Worm (Caenorhabditis elegans) whole organism, L1 larva: ENCODE data around the gene K01F9.2.

Experiments used
- C34B4.2 ChIP-seq: sonication (generic microtip); optimal IDR thresholded peaks from 2 replicates; lab custom pipeline; 2017; ENCODE audit warnings: mild to moderate bottlenecking, missing genetic modification characterization, missing compliant biosample characterization
- F16B12.6 ChIP-seq: fragments of 150-350 bp; optimal IDR thresholded peaks from 2 replicates; lab custom pipeline; 2014; ENCODE audit warnings: missing biosample characterization, missing genetic modification characterization
- Y116A8C.19 ChIP-seq: sonication (generic microtip); optimal IDR thresholded peaks from 2 replicates; lab custom pipeline; 2016; ENCODE audit warnings: missing compliant biosample characterization, missing genetic modification characterization, borderline replicate concordance
- ama-1 ChIP-seq: fragments of 150-350 bp; optimal IDR thresholded peaks from 2 replicates; lab custom pipeline; 2014
- blmp-1 ChIP-seq: fragments of 150-350 bp; optimal IDR thresholded peaks from 2 replicates; lab custom pipeline; 2014; ENCODE audit warnings: missing biosample characterization, missing genetic modification characterization
- ceh-63 ChIP-seq: fragments of 200-800 bp; sonication (Bioruptor generic); optimal IDR thresholded peaks from 2 replicates; lab custom pipeline; 2018; ENCODE audit warnings: mild to moderate bottlenecking, missing genetic modification characterization, missing compliant biosample characterization
- ceh-82 ChIP-seq, 3 experiments: fragments of 150-350 bp in 1 of 3; sonication (generic microtip) in 2 of 3; optimal IDR thresholded peaks; 2 replicates each; lab custom pipeline; 2014 to 2017; ENCODE audit warnings: missing biosample characterization in 3 of 3, missing genetic modification characterization in 3 of 3
- ces-1 ChIP-seq: fragments of 150-350 bp; optimal IDR thresholded peaks from 2 replicates; lab custom pipeline; 2014; ENCODE audit warnings: missing biosample characterization, missing genetic modification reagents, missing genetic modification characterization
- dsc-1 ChIP-seq: sonication (generic microtip); optimal IDR thresholded peaks from 2 replicates; lab custom pipeline; 2016; ENCODE audit warnings: mild to moderate bottlenecking, missing genetic modification characterization, missing compliant biosample characterization
- efl-1 ChIP-seq, 4 experiments: fragments of 150-350 bp; optimal IDR thresholded peaks in 3 of 4; peaks in 1 of 4; 1 replicate in 1 of 4; 2 replicates in 3 of 4; lab custom pipeline; 2014; ENCODE audit warnings: missing biosample characterization in 2 of 4, missing genetic modification characterization in 2 of 4, missing genetic modification reagents in 2 of 4
- egl-13 ChIP-seq: sonication (generic microtip); optimal IDR thresholded peaks from 2 replicates; lab custom pipeline; 2016; ENCODE audit warnings: missing genotype, missing genetic modification reagents, missing genetic modification characterization, missing compliant biosample characterization
- egl-27 ChIP-seq, 2 experiments: fragments of 150-350 bp in 1 of 2; sonication (generic microtip); optimal IDR thresholded peaks; 3 replicates each; lab custom pipeline; 2017 to 2018; ENCODE audit warnings: missing biosample characterization in 2 of 2, missing genetic modification characterization in 2 of 2, missing genetic modification reagents in 2 of 2
- elt-2 ChIP-seq: sonication (generic microtip); optimal IDR thresholded peaks from 2 replicates; lab custom pipeline; 2016; ENCODE audit warnings: missing genetic modification characterization, mild to moderate bottlenecking, inconsistent platforms, missing compliant biosample characterization, missing genetic modification reagents
- elt-3 ChIP-seq, 6 experiments: fragments of 150-350 bp in 1 of 6; sonication (generic microtip); optimal IDR thresholded peaks; 2 replicates each; lab custom pipeline; 2017 to 2018; ENCODE audit warnings: missing biosample characterization in 6 of 6, missing genetic modification characterization in 6 of 6, inconsistent platforms in 1 of 6
- fkh-4 ChIP-seq: sonication (generic microtip); optimal IDR thresholded peaks from 2 replicates; lab custom pipeline; 2016; ENCODE audit warnings: missing compliant biosample characterization, missing genetic modification characterization, borderline replicate concordance
- fkh-8 ChIP-seq: sonication (generic microtip); optimal IDR thresholded peaks from 2 replicates; lab custom pipeline; 2016; ENCODE audit warnings: mild to moderate bottlenecking, missing genetic modification characterization, missing compliant biosample characterization
- grh-1 ChIP-seq: fragments of 200-800 bp; sonication (Bioruptor generic); IDR thresholded peaks from 2 replicates; pipeline ENCODE4 v1.3.6; 2022; ENCODE audit warnings: missing genetic modification reagents, missing genetic modification characterization, missing compliant biosample characterization
- hlh-17 ChIP-seq: fragments of 200-800 bp; sonication (Bioruptor generic); optimal IDR thresholded peaks from 2 replicates; lab custom pipeline; 2018; ENCODE audit warnings: missing genetic modification characterization, mild to moderate bottlenecking, missing compliant biosample characterization, moderate library complexity, borderline replicate concordance
- hlh-4 ChIP-seq: sonication (generic microtip); optimal IDR thresholded peaks from 2 replicates; lab custom pipeline; 2016; ENCODE audit warnings: mild to moderate bottlenecking, missing genetic modification characterization, missing compliant biosample characterization
- hpl-2 ChIP-seq: fragments of 150-350 bp; optimal IDR thresholded peaks from 2 replicates; lab custom pipeline; 2014; ENCODE audit warnings: missing biosample characterization, missing genetic modification reagents, missing genetic modification characterization
- isw-1 ChIP-seq: fragments of 200-800 bp; sonication (Bioruptor generic); IDR thresholded peaks from 2 replicates; pipeline ENCODE4 v1.3.6; 2022; ENCODE audit warnings: missing genetic modification characterization, missing compliant biosample characterization
- lin-13 ChIP-seq: fragments of 150-350 bp; optimal IDR thresholded peaks from 2 replicates; lab custom pipeline; 2014; ENCODE audit warnings: missing biosample characterization, missing genetic modification reagents, missing genetic modification characterization
- lin-14 ChIP-seq: fragments of 200-800 bp; sonication (Bioruptor generic); optimal IDR thresholded peaks from 2 replicates; lab custom pipeline; 2018; ENCODE audit warnings: mild to moderate bottlenecking, missing genetic modification characterization, moderate library complexity, missing compliant biosample characterization
- lin-35 ChIP-seq, 2 experiments: fragments of 150-350 bp; optimal IDR thresholded peaks; 2 replicates each; lab custom pipeline; 2014; ENCODE audit warnings: missing biosample characterization in 2 of 2, missing genetic modification characterization in 2 of 2, missing genetic modification reagents in 2 of 2
- lin-39 ChIP-seq: fragments of 150-350 bp; optimal IDR thresholded peaks from 2 replicates; lab custom pipeline; 2014; ENCODE audit warnings: missing biosample characterization, missing genetic modification reagents, missing genetic modification characterization
- mab-9 ChIP-seq: fragments of 200-800 bp; sonication (Bioruptor generic); IDR thresholded peaks from 2 replicates; pipeline ENCODE4 v1.3.6; 2022; ENCODE audit warnings: missing genetic modification reagents, missing genetic modification characterization, missing compliant biosample characterization
- mdl-1 ChIP-seq, 2 experiments: fragments of 150-350 bp; optimal IDR thresholded peaks; 2 replicates each; lab custom pipeline; 2014 to 2017; ENCODE audit warnings: missing biosample characterization in 2 of 2, missing genetic modification characterization in 2 of 2, inconsistent platforms in 1 of 2
- nhr-11 ChIP-seq: fragments of 150-350 bp; optimal IDR thresholded peaks from 2 replicates; lab custom pipeline; 2014; ENCODE audit warnings: missing biosample characterization, missing genetic modification characterization
- nhr-12 ChIP-seq: sonication (generic microtip); optimal IDR thresholded peaks from 2 replicates; lab custom pipeline; 2017; ENCODE audit warnings: missing biosample characterization, missing genetic modification characterization
- nhr-20 ChIP-seq: sonication (generic microtip); optimal IDR thresholded peaks from 2 replicates; lab custom pipeline; 2016; ENCODE audit warnings: mild to moderate bottlenecking, missing genetic modification characterization, missing compliant biosample characterization
- nhr-76 ChIP-seq: sonication (generic microtip); optimal IDR thresholded peaks from 2 replicates; lab custom pipeline; 2017; ENCODE audit warnings: missing biosample characterization, missing genetic modification characterization
- pag-3 ChIP-seq: sonication (generic microtip); optimal IDR thresholded peaks from 2 replicates; lab custom pipeline; 2017; ENCODE audit warnings: missing genetic modification characterization, mild to moderate bottlenecking, missing compliant biosample characterization, antibody characterized with exemption, borderline replicate concordance; ENCODE audit not compliant: insufficient read depth
- pax-3 ChIP-seq: fragments of 200-800 bp; sonication (Bioruptor generic); optimal IDR thresholded peaks from 2 replicates; lab custom pipeline; 2018; ENCODE audit warnings: mild to moderate bottlenecking, missing genetic modification characterization, moderate library complexity, missing compliant biosample characterization
- rnt-1 ChIP-seq: sonication (generic microtip); optimal IDR thresholded peaks from 2 replicates; lab custom pipeline; 2016; ENCODE audit warnings: mild to moderate bottlenecking, missing genetic modification characterization, moderate library complexity, missing compliant biosample characterization
- skn-1 ChIP-seq: fragments of 150-350 bp; optimal IDR thresholded peaks from 2 replicates; lab custom pipeline; 2014; ENCODE audit warnings: missing biosample characterization, missing genetic modification characterization
- snpc-4 ChIP-seq: fragments of 150-350 bp; optimal IDR thresholded peaks from 2 replicates; lab custom pipeline; 2014; ENCODE audit warnings: missing biosample characterization, missing genetic modification characterization
- snu-23 ChIP-seq: sonication (generic microtip); optimal IDR thresholded peaks from 2 replicates; lab custom pipeline; 2016; ENCODE audit warnings: missing genetic modification characterization, missing compliant biosample characterization
- sptf-1 ChIP-seq: fragments of 150-350 bp; optimal IDR thresholded peaks from 2 replicates; lab custom pipeline; 2014; ENCODE audit warnings: missing biosample characterization, missing genetic modification characterization
- sup-37 ChIP-seq: fragments of 200-800 bp; sonication (Bioruptor generic); optimal IDR thresholded peaks from 2 replicates; lab custom pipeline; 2018; ENCODE audit warnings: mild to moderate bottlenecking, missing genetic modification characterization, missing compliant biosample characterization
- unc-98 ChIP-seq: fragments of 200-800 bp; sonication (Bioruptor generic); IDR thresholded peaks from 2 replicates; pipeline ENCODE4 v1.3.6; 2022; ENCODE audit warnings: missing genetic modification characterization, missing compliant biosample characterization
- vab-15 ChIP-seq: sonication (generic microtip); optimal IDR thresholded peaks from 2 replicates; lab custom pipeline; 2017; ENCODE audit warnings: missing genotype, mild to moderate bottlenecking, missing genetic modification characterization, missing compliant biosample characterization
- xbp-1 ChIP-seq: sonication (generic microtip); optimal IDR thresholded peaks from 2 replicates; lab custom pipeline; 2016; ENCODE audit warnings: missing genetic modification characterization, missing compliant biosample characterization
- zag-1 ChIP-seq: fragments of 150-350 bp; optimal IDR thresholded peaks from 2 replicates; lab custom pipeline; 2014; ENCODE audit warnings: missing biosample characterization, missing genetic modification characterization
- ztf-11 ChIP-seq, 2 experiments: sonication (generic microtip); optimal IDR thresholded peaks; 2 replicates each; lab custom pipeline; 2016 to 2017; ENCODE audit warnings: missing genetic modification characterization in 2 of 2, missing biosample characterization in 1 of 2, missing compliant biosample characterization in 1 of 2

The K01F9.2 gene

DNA sequence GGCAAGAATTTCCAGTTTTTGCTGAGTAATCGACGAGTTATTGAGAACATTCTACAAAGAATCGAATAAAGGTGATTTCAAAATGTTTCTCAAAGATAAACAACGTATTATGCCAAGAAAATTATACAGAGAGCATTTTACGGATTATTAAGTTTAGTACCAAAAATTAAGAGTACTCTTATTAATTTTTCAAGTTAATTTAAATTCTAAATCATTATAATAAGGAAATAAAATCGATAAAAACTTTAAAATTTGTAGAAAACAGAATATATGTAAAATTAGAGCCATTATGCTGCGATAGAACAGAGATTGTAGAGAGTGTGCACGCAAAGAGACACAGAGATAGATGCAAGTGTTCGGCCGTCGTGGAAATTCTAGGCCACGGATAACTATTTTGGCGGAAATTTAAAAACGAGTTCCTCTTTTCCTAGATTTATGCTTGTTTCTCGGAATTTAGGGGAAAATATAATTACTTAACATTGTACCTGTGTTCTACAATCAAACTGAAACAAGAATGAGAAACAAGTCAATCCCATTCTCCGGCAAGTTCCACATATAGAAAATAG lies 26.4 kb downstream of the K01F9.2 start, which contains the start of gene F44E2.9 (continued):
- TF ChIP-seq egl-13 = peak; percentile 64
- TF ChIP-seq lin-35 (GFP tag; optimal IDR thresholded peaks at IDR 0.05; lab: Kevin White, UChicago) = peak; percentile 96
- TF ChIP-seq vab-15 (tag; lab: Kevin White, UChicago) = no peak
- TF ChIP-seq nhr-11 (tag; lab: Kevin White, UChicago) = no peak
- TF ChIP-seq mab-9 (GFP tag; lab: Robert Waterston, UW) = no peak
- TF ChIP-seq hpl-2 (GFP tag; lab: Kevin White, UChicago) = no peak
- TF ChIP-seq isw-1 (GFP tag; lab: Robert Waterston, UW) = peak; percentile 67
- TF ChIP-seq egl-27 (tag; optimal IDR thresholded peaks at IDR 0.05; lab: Kevin White, UChicago) = no peak
- peak; percentile 13 to 75 (median 43) for TF ChIP-seq ceh-82 (tag; optimal IDR thresholded peaks at IDR 0.05; lab: Kevin White, UChicago)
- TF ChIP-seq ces-1 (GFP tag; lab: Kevin White, UChicago) = no peak
- TF ChIP-seq lin-14 (GFP tag; lab: Kevin White, UChicago) = peak; percentile 91
- no peak for TF ChIP-seq lin-39 (tag; lab: Kevin White, UChicago)
- TF ChIP-seq blmp-1 (tag; lab: Kevin White, UChicago) = peak; percentile 16
- peak in 1 of 6 experiments; percentile 58 for TF ChIP-seq elt-3 (tag; optimal IDR thresholded peaks at IDR 0.05; lab: Kevin White, UChicago)
- TF ChIP-seq fkh-4 (tag; lab: Kevin White, UChicago) = peak; percentile 69
- TF ChIP-seq pax-3 (tag; lab: Kevin White, UChicago) = peak; percentile 69
- TF ChIP-seq skn-1 (tag; lab: Kevin White, UChicago) = peak; percentile 81
- TF ChIP-seq sup-37 (GFP tag; lab: Kevin White, UChicago) = no peak
- TF ChIP-seq efl-1 (optimal IDR thresholded peaks at IDR 0.05; lab: Kevin White, UChicago) = peak; percentile 94 to 95
- peak; percentile 94 to 99 for TF ChIP-seq efl-1 (GFP tag; optimal IDR thresholded peaks at IDR 0.05 in 1 of 2; lab: Kevin White, UChicago)
- peak; percentile 16 for TF ChIP-seq elt-2 (tag; lab: Kevin White, UChicago)
- TF ChIP-seq fkh-8 (tag; lab: Kevin White, UChicago) = peak; percentile 43
- TF ChIP-seq nhr-76 = no peak
- peak; percentile 73 for TF ChIP-seq snu-23 (GFP tag; lab: Kevin White, UChicago)
- TF ChIP-seq mdl-1 (tag; optimal IDR thresholded peaks at IDR 0.05; lab: Kevin White, UChicago) = peak in 1 of 2 experiments; percentile 20
- no peak for TF ChIP-seq C34B4.2 (tag; lab: Kevin White, UChicago)
- no peak for TF ChIP-seq nhr-12 (tag; lab: Kevin White, UChicago)
- TF ChIP-seq sptf-1 (tag; lab: Kevin White, UChicago) = no peak
- TF ChIP-seq grh-1 (GFP tag; lab: Robert Waterston, UW) = no peak
- no peak for TF ChIP-seq ceh-63 (GFP tag; lab: Kevin White, UChicago)
- peak; percentile 70 for TF ChIP-seq nhr-20
- no peak for TF ChIP-seq dsc-1 (tag; lab: Kevin White, UChicago)
- peak; percentile 65 for TF ChIP-seq xbp-1 (tag; lab: Kevin White, UChicago)
- TF ChIP-seq F16B12.6 (tag; lab: Kevin White, UChicago) = peak; percentile 50
- peak; percentile 22 for TF ChIP-seq snpc-4 (tag; lab: Kevin White, UChicago)
- no peak for TF ChIP-seq zag-1 (tag; lab: Kevin White, UChicago)
- no peak for TF ChIP-seq ama-1
- TF ChIP-seq ztf-11 (tag; optimal IDR thresholded peaks at IDR 0.05; lab: Kevin White, UChicago) = peak in 1 of 2 experiments; percentile 78
- peak; percentile 74 for TF ChIP-seq unc-98 (GFP tag; lab: Robert Waterston, UW)
- TF ChIP-seq hlh-4 (tag; lab: Kevin White, UChicago) = no peak
- TF ChIP-seq hlh-17 (GFP tag; lab: Kevin White, UChicago) = no peak
- peak; percentile 26 for TF ChIP-seq lin-13 (GFP tag; lab: Kevin White, UChicago)
- TF ChIP-seq Y116A8C.19 (tag; lab: Kevin White, UChicago) = peak; percentile 2
- peak; percentile 96 for TF ChIP-seq rnt-1
- no peak for TF ChIP-seq pag-3 (tag; lab: Kevin White, UChicago)
